Fruit fly (Drosophila melanogaster) whole organism, pupa: ENCODE data around the gene Mon1.

Experiments used
- CG10348 ChIP-seq: fragments of 200-800 bp; sonication (Bioruptor generic); IDR thresholded peaks from 2 replicates; pipeline ENCODE4 v1.3.6; 2022; ENCODE audit warnings: missing biosample characterization, missing genetic modification characterization
- CG12605 ChIP-seq: fragments of 200-800 bp; sonication (Bioruptor generic); IDR thresholded peaks from 2 replicates; pipeline ENCODE4 v1.3.6; 2022; ENCODE audit warnings: missing biosample characterization, missing genetic modification characterization
- CG13204 ChIP-seq: fragments of 200-800 bp; sonication (Bioruptor generic); optimal IDR thresholded peaks from 2 replicates; lab custom pipeline; 2018; ENCODE audit warnings: missing biosample characterization, mild to moderate bottlenecking, missing genetic modification characterization, moderate library complexity
- CG14655 ChIP-seq: fragments of 200-800 bp; sonication (Bioruptor generic); optimal IDR thresholded peaks from 3 replicates; lab custom pipeline; 2017; ENCODE audit warnings: mild to moderate bottlenecking, missing biosample characterization, missing genetic modification reagents, missing genetic modification characterization
- CG15710 ChIP-seq: fragments of 200-800 bp; sonication (Bioruptor generic); optimal IDR thresholded peaks from 2 replicates; lab custom pipeline; 2018; ENCODE audit warnings: missing biosample characterization, mild to moderate bottlenecking, missing genetic modification characterization, moderate library complexity
- CG17806 ChIP-seq: fragments of 200-800 bp; sonication (Bioruptor generic); optimal IDR thresholded peaks from 2 replicates; lab custom pipeline; 2018; ENCODE audit warnings: missing biosample characterization, mild to moderate bottlenecking, missing genetic modification characterization, moderate library complexity
- CG32121 ChIP-seq: fragments of 200-800 bp; sonication (Bioruptor generic); IDR thresholded peaks from 2 replicates; pipeline ENCODE4 v1.3.6; 2022; ENCODE audit warnings: missing biosample characterization, missing genetic modification characterization
- CG34367 ChIP-seq: fragments of 200-800 bp; sonication (Bioruptor generic); optimal IDR thresholded peaks from 2 replicates; lab custom pipeline; 2018; ENCODE audit warnings: missing biosample characterization, mild to moderate bottlenecking, missing genetic modification characterization
- CG4496 ChIP-seq: fragments of 200-800 bp; sonication (Bioruptor generic); IDR thresholded peaks from 3 replicates; pipeline ENCODE4 v1.3.6; 2022; ENCODE audit warnings: missing biosample characterization, missing genetic modification characterization
- CG8159 ChIP-seq: fragments of 200-800 bp; sonication (Bioruptor generic); optimal IDR thresholded peaks from 3 replicates; lab custom pipeline; 2018; ENCODE audit warnings: missing biosample characterization, mild to moderate bottlenecking, missing genetic modification characterization, moderate library complexity
- CG8301 ChIP-seq: fragments of 200-800 bp; sonication (Bioruptor generic); optimal IDR thresholded peaks from 2 replicates; lab custom pipeline; 2018; ENCODE audit warnings: missing biosample characterization, mild to moderate bottlenecking, missing genetic modification characterization
- CG9948 ChIP-seq: fragments of 200-800 bp; sonication (Bioruptor generic); optimal IDR thresholded peaks from 2 replicates; lab custom pipeline; 2018; ENCODE audit warnings: missing biosample characterization, mild to moderate bottlenecking, missing genetic modification characterization, moderate library complexity
- D1 ChIP-seq: fragments of 200-800 bp; sonication (Bioruptor generic); optimal IDR thresholded peaks from 2 replicates; lab custom pipeline; 2018; ENCODE audit warnings: missing biosample characterization, mild to moderate bottlenecking, missing genetic modification characterization, moderate library complexity
- EcR ChIP-seq: fragments of 200-800 bp; sonication (Bioruptor generic); optimal IDR thresholded peaks from 3 replicates; lab custom pipeline; 2019; ENCODE audit warnings: missing biosample characterization, missing genetic modification characterization, mild to moderate bottlenecking, moderate library complexity, missing genetic modification reagents
- Ets98B ChIP-seq: fragments of 200-800 bp; sonication (Bioruptor generic); IDR thresholded peaks from 2 replicates; pipeline ENCODE4 v1.3.6; 2022; ENCODE audit warnings: missing biosample characterization, missing genetic modification characterization
- Pif1A ChIP-seq: fragments of 200-800 bp; sonication (Bioruptor generic); optimal IDR thresholded peaks from 3 replicates; lab custom pipeline; 2016; ENCODE audit warnings: missing biosample characterization, missing genetic modification characterization
- Pif1B ChIP-seq: fragments of 200-800 bp; sonication (Bioruptor generic); optimal IDR thresholded peaks from 3 replicates; lab custom pipeline; 2016; ENCODE audit warnings: missing biosample characterization, missing genetic modification characterization
- Snoo ChIP-seq: fragments of 200-800 bp; sonication (Bioruptor generic); optimal IDR thresholded peaks from 3 replicates; lab custom pipeline; 2017; ENCODE audit warnings: missing biosample characterization, mild to moderate bottlenecking, missing genetic modification characterization, inconsistent platforms
- fd96Ca ChIP-seq: fragments of 200-800 bp; sonication (Bioruptor generic); IDR thresholded peaks from 3 replicates; pipeline ENCODE4 v1.3.6; 2022; ENCODE audit warnings: missing biosample characterization, missing genetic modification characterization
- gl ChIP-seq: fragments of 200-800 bp; sonication (Bioruptor generic); optimal IDR thresholded peaks from 2 replicates; lab custom pipeline; 2018; ENCODE audit warnings: missing biosample characterization, mild to moderate bottlenecking, missing genetic modification characterization
- rn ChIP-seq: fragments of 200-800 bp; sonication (Bioruptor generic); IDR thresholded peaks from 2 replicates; pipeline ENCODE4 v1.3.6; 2022; ENCODE audit warnings: missing biosample characterization, missing genetic modification characterization

Gene Mon1

DNA sequence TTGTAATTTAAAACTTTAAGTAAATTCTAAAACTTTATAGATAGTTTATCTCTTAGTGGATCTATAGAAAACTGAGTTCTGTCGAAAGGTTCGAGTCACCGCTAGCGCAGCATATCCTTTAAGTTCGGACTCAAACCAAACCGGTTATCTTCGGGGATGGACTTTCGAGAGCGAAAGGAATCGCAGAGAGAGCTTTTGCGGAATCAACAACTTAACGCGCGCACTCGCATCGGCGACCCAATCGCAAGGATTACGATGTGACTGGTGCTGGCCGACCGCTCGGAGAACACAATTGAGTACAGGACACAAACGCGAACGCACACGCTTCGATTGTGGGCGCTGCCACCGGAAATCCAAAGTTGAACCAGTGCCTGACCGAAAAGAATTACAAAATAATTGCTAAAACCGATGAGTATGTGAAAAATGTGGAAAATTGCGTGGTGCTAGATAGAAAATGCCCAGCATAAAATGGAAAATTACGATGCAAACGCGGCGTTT is 2.2 kb downstream of the Mon1 start, which contains the start of gene smog:
Gene smog (plus strand): TSS at position 260 of the 498 bp plus-strand sequence.
- TF ChIP-seq CG14655 (GFP tag; lab: Kevin White, UChicago) (no peak), fd96Ca (0 out of 3 replicates have a peak, but pooled peaks have one; percentile 19)

DNA sequence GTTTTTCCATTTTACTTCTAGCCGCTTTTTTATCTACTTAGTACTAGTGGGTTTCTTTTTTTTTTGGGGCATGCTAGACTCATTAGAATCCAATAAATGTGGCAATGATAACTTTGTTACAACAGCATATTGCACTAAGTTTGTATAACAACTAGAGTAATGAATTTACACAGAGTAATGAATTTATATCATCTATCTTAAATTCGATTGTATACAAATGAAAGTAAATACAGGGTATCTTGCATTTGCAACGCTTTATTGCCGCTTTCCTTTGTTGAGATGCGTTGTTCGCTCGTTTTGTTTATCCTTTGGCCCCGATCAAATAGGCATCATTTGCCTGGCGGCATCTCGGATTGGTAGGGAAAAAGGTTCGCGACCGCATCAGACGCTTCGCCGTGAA is 4.4 kb downstream of the Mon1 start:
- TF ChIP-seq CG17806 (tag; lab: Kevin White, UChicago) = no peak
- no peak for TF ChIP-seq gl (tag; lab: Kevin White, UChicago)
- no peak for TF ChIP-seq CG32121 (GFP tag; lab: Robert Waterston, UW)
- no peak for TF ChIP-seq D1 (tag; lab: Kevin White, UChicago)
- no peak for TF ChIP-seq CG34367
- no peak for TF ChIP-seq CG10348
- no peak for TF ChIP-seq CG14655 (GFP tag; lab: Kevin White, UChicago)
- TF ChIP-seq CG4496 (GFP tag; lab: Robert Waterston, UW) = no peak
- no peak for TF ChIP-seq Ets98B (GFP tag; lab: Robert Waterston, UW)
- no peak for TF ChIP-seq CG15710 (tag; lab: Kevin White, UChicago)
- no peak for TF ChIP-seq CG8301 (tag; lab: Kevin White, UChicago)
- TF ChIP-seq CG13204 (GFP tag; lab: Kevin White, UChicago) = no peak
- TF ChIP-seq EcR (GFP tag; lab: Kevin White, UChicago) = no peak
- TF ChIP-seq CG9948 (tag; lab: Kevin White, UChicago) = no peak

DNA sequence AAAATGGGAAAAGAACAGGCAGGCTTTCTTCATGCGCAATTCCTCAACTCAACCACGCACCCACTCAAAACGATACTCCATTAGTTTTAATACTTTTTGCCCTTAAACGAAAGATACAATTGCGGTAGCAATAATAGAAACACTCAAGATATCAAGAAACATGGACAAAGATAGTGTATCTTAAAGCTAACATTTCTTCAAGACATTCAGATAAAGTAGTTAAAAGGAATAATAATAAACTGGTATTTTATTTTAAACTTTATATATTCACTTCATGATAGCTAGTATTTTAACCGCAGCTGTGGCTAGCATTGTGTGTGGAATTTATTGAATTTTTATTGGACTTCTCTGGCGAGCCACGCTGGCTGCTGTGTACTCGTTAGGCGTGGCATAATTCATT is 5.7 kb downstream of the Mon1 start:
- no peak for TF ChIP-seq CG13204 (GFP tag; lab: Kevin White, UChicago)
- TF ChIP-seq CG10348 = no peak
- TF ChIP-seq rn (GFP tag; lab: Robert Waterston, UW) = no peak
- TF ChIP-seq CG17806 (tag; lab: Kevin White, UChicago) = peak; percentile 34
- TF ChIP-seq CG32121 (GFP tag; lab: Robert Waterston, UW) = no peak
- peak; percentile 15 for TF ChIP-seq CG15710 (tag; lab: Kevin White, UChicago)
- no peak for TF ChIP-seq CG34367
- no peak for TF ChIP-seq Snoo (tag; lab: Kevin White, UChicago)
- peak; percentile 49 for TF ChIP-seq CG9948 (tag; lab: Kevin White, UChicago)
- TF ChIP-seq CG8159 (tag; lab: Kevin White, UChicago) = peak; percentile 60
- TF ChIP-seq CG8301 (tag; lab: Kevin White, UChicago) = no peak
- TF ChIP-seq CG14655 (GFP tag; lab: Kevin White, UChicago) = peak; percentile 19

DNA sequence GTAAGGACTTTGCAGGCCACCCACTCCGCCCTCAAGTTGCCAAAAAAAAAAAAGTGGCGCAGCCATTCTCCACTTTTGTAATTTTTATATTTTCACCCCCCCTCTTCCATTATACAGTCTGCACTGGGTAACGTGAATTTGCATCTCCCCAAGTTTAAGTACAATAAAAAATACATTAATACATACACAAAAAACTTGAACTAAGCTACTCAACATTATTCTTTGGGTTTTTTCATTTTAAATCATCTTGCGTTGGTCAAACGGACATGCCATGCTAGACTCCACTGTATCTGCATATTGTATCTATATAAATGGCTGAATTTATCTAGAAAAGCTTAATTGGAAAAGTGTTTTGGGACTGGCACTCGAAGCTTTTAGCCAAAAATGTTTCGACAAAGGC is 11.1 kb downstream of the Mon1 start:
- TF ChIP-seq Ets98B (GFP tag; lab: Robert Waterston, UW) (0 out of 2 replicates have a peak, but pooled peaks have one; percentile 12), CG13204 (GFP tag; lab: Kevin White, UChicago) (no peak), gl (tag; lab: Kevin White, UChicago) (no peak)

DNA sequence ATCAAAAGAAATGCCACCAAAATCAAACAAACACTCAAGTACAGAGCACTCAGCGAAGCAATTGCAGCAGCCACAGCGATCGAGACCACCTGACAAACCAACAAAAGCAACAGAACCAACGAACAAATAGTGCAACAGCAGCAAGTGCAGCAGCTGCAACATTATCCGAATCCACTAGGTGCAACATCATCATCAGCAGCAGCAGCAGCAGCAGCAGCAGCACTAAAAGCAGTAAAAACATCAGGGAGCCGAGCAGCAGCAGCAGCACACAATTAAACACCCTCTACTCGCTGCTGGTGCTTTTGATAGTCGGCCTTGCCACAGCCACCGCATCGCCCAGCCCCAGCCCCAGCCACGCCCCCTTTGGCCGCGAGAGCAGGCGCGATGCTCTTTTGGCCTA is 15.0 kb downstream of the Mon1 start:
- TF ChIP-seq CG34367 (no peak), Pif1B (no peak), CG12605 (GFP tag; lab: Robert Waterston, UW) (no peak), Ets98B (GFP tag; lab: Robert Waterston, UW) (no peak), CG8301 (tag; lab: Kevin White, UChicago) (no peak), CG13204 (GFP tag; lab: Kevin White, UChicago) (no peak), CG8159 (tag; lab: Kevin White, UChicago) (no peak), rn (GFP tag; lab: Robert Waterston, UW) (no peak), fd96Ca (no peak), CG17806 (tag; lab: Kevin White, UChicago) (no peak), Pif1A (GFP tag; lab: Kevin White, UChicago) (no peak), CG4496 (GFP tag; lab: Robert Waterston, UW) (no peak), CG14655 (GFP tag; lab: Kevin White, UChicago) (no peak)

DNA sequence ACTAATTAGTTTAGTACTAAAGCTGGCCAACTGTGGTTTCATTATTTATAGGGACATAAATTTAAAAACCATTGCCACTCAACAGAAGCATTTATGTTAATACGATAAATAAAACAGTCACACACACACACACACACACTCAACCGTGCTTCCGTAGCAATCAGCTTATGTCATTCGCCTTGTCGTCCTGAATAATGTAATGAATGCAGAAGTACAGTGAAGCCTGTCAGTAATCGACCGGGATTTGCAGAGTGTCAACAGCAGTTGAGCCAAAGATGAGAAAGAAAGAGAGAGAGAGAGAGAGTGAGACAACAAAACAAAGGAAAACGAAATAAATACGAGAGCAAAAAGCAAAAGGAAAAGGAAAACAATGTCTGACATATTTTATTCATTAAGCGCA is 17.9 kb downstream of the Mon1 start:
- TF ChIP-seq Pif1A (GFP tag; lab: Kevin White, UChicago) (no peak), Ets98B (GFP tag; lab: Robert Waterston, UW) (no peak)
- TF ChIP-seq, all 21 proteins: peak for 0

DNA sequence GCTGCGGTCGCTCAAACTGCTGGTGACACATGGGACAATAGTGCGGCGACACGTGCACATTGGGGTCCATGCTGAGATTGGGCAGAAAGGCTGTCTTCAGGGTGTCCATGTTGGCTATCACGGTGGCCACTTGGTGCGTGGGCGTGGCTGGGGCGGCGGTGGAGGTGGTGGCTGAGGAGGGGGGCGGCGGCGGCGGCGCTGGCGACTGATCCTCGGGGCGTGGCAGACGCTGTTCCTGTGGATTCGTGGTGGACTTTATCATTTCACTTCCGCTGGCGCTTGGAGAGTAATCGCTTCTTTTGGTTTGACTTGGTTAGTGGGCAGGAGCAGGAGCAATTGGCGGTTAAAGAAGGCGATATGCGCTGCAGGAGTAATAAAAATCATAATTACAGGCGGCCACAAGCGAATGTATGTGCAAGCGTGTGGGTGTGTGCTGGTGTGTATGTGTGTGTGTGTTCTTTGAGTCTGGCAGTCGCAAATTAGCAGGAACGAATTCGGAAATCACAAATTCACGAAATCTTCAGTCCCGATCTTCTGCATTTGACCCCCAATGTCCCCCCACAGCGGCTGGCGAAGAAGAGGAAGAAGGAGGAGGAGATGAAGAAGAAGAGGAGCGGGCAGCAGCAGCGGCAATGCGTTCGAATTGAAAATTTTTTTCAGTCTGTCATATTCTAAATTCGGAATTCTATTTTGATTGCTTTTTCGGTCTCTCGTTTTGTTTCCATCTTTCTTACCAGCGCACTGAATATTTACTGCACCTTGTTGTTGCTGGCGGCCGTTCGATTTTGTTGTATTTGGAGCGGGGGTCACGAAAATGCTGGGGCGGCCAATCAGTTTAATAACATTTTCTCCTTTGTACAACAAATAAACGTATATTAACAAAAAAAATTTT is 31.9 kb downstream of the Mon1 start:
- 0 out of 2 replicates have a peak, but pooled peaks have one; percentile 33 for TF ChIP-seq Ets98B (GFP tag; lab: Robert Waterston, UW)
- no peak for TF ChIP-seq EcR (GFP tag; lab: Kevin White, UChicago)
- TF ChIP-seq gl (tag; lab: Kevin White, UChicago) = peak; percentile 7
- TF ChIP-seq, all 21 proteins: peak for 2
